Worm (Caenorhabditis elegans) whole organism, L3 larva: Measurements from ENCODE around the gene Y54G11A.14.

Experiments
- ama-1 ChIP-seq: fragments of 150-350 bp; optimal IDR thresholded peaks from 2 replicates; lab custom pipeline; 2018
- elt-3 ChIP-seq, 3 experiments: fragments of 150-350 bp in 1 of 3; sonication (generic microtip) in 2 of 3; optimal IDR thresholded peaks; 2 replicates in 2 of 3; 4 replicates in 1 of 3; lab custom pipeline; 2014 to 2017; ENCODE audit warnings: missing biosample characterization in 3 of 3, missing genetic modification characterization in 3 of 3
- fkh-10 ChIP-seq: sonication (generic microtip); optimal IDR thresholded peaks from 2 replicates; lab custom pipeline; 2017; ENCODE audit warnings: missing biosample characterization, missing genetic modification reagents, missing genetic modification characterization
- jun-1 ChIP-seq: fragments of 150-350 bp; optimal IDR thresholded peaks from 2 replicates; lab custom pipeline; 2014; ENCODE audit warnings: missing biosample characterization, missing genetic modification reagents, missing genetic modification characterization
- mdl-1 ChIP-seq: fragments of 150-350 bp; optimal IDR thresholded peaks from 2 replicates; lab custom pipeline; 2014; ENCODE audit warnings: missing biosample characterization, missing genetic modification characterization
- mml-1 ChIP-seq: fragments of 150-350 bp; sonication (generic microtip); optimal IDR thresholded peaks from 3 replicates; lab custom pipeline; 2014; ENCODE audit warnings: missing biosample characterization, missing genetic modification characterization
- nhr-11 ChIP-seq: fragments of 150-350 bp; optimal IDR thresholded peaks from 2 replicates; lab custom pipeline; 2014; ENCODE audit warnings: missing biosample characterization, missing genetic modification characterization
- nhr-28 ChIP-seq: fragments of 150-350 bp; optimal IDR thresholded peaks from 2 replicates; lab custom pipeline; 2014; ENCODE audit warnings: missing biosample characterization, missing genetic modification characterization
- nhr-76 ChIP-seq: fragments of 150-350 bp; sonication (generic microtip); optimal IDR thresholded peaks from 5 replicates; lab custom pipeline; 2014; ENCODE audit warnings: missing biosample characterization, missing genetic modification characterization
- pha-4 ChIP-seq: fragments of 150-350 bp; optimal IDR thresholded peaks from 2 replicates; lab custom pipeline; 2014; ENCODE audit warnings: missing biosample characterization, missing genetic modification reagents, missing genetic modification characterization
- skn-1 ChIP-seq: fragments of 150-350 bp; optimal IDR thresholded peaks from 2 replicates; lab custom pipeline; 2014; ENCODE audit warnings: missing biosample characterization, missing genetic modification characterization

DNA sequence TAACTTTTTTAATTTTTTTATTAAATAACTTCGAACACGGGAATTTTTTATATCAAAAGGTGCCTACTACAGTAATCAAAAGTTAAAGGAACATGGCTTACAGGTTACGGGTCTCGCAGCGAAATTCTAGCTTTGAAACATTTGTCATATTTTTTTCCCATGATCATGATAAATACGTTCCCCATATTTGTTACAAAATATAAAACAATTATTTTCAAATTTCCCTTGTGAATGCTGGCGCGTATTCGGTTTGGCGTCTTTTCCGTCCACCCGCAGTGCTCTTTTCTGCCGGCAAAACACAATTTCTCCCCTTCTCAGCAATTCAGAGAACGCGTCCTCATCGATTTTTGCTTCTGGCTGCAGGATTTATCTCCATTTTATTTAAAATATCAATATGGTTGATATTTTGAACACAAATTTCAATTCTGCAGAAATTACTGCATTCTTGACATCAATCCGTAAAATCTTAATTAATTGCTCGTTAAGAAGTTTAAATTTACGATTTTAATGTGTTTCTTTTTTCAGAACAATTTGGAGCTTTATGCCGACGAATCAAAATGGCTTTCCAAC, 47.3 kb downstream of the Y54G11A.14 start, which contains the start of gene imb-2:
- TF ChIP-seq nhr-76 (tag; lab: Kevin White, UChicago) (no peak), nhr-28 (no peak), nhr-11 (tag; lab: Kevin White, UChicago) (no peak), ama-1 (lab: Kevin White, UChicago) (no peak), mml-1 (no peak), fkh-10 (GFP tag; lab: Kevin White, UChicago) (no peak), elt-3 (tag; optimal IDR thresholded peaks at IDR 0.05; lab: Kevin White, UChicago) (no peak), pha-4 (tag; lab: Kevin White, UChicago) (peak; percentile 77), mdl-1 (tag; lab: Kevin White, UChicago) (no peak), jun-1 (no peak), skn-1 (tag; lab: Kevin White, UChicago) (peak; percentile 13)
